Fruit fly (Drosophila melanogaster) whole organism, embryonic: ENCODE results near the gene pod1.
A peak's percentile ranks its signal among the peaks of the same experiment; 100 is the strongest.

Source experiments
- Aef1 ChIP-seq: fragments of 200-800 bp; sonication (Bioruptor generic); IDR thresholded peaks from 3 replicates; pipeline ENCODE4 v1.3.6; 2022; ENCODE audit warnings: missing biosample characterization, missing genetic modification characterization
- Awh ChIP-seq: fragments of 200-800 bp; sonication (Bioruptor generic); IDR thresholded peaks from 2 replicates; pipeline ENCODE4, ENCODE4 v1.3.6; 2022; ENCODE audit warnings: missing biosample characterization, missing genetic modification characterization
- B-H1 ChIP-seq: fragments of 200-800 bp; sonication (Bioruptor generic); IDR thresholded peaks from 3 replicates; pipeline ENCODE4 v1.3.6; 2022; ENCODE audit warnings: missing biosample characterization, missing genetic modification characterization
- BtbVII ChIP-seq: fragments of 200-800 bp; sonication (Bioruptor generic); optimal IDR thresholded peaks from 3 replicates; lab custom pipeline; 2017; ENCODE audit warnings: missing biosample characterization, mild to moderate bottlenecking, missing genetic modification characterization
- CG10979 ChIP-seq: fragments of 200-800 bp; sonication (Bioruptor generic); optimal IDR thresholded peaks from 2 replicates; lab custom pipeline; 2018; ENCODE audit warnings: missing biosample characterization, mild to moderate bottlenecking, missing genetic modification characterization, moderate library complexity
- CG1233 ChIP-seq: fragments of 200-800 bp; sonication (Bioruptor generic); optimal IDR thresholded peaks from 4 replicates; lab custom pipeline; 2018; ENCODE audit warnings: missing biosample characterization, mild to moderate bottlenecking, missing genetic modification characterization
- CG13424 ChIP-seq: fragments of 200-800 bp; sonication (Bioruptor generic); optimal IDR thresholded peaks from 2 replicates; lab custom pipeline; 2019; ENCODE audit warnings: missing biosample characterization, mild to moderate bottlenecking, missing genetic modification characterization, moderate library complexity
- CG14710 ChIP-seq: fragments of 200-800 bp; sonication (Bioruptor generic); optimal IDR thresholded peaks from 3 replicates; lab custom pipeline; 2019; ENCODE audit warnings: missing biosample characterization, mild to moderate bottlenecking, missing genetic modification characterization, moderate library complexity
- CG14860 ChIP-seq: fragments of 200-800 bp; sonication (Bioruptor generic); IDR thresholded peaks from 3 replicates; pipeline ENCODE4 v1.3.6; 2022; ENCODE audit warnings: missing biosample characterization, missing genetic modification characterization; ENCODE audit not compliant: partially characterized antibody
- CG15269 ChIP-seq: fragments of 200-800 bp; sonication (Bioruptor generic); optimal IDR thresholded peaks from 2 replicates; lab custom pipeline; 2018; ENCODE audit warnings: missing biosample characterization, mild to moderate bottlenecking, missing genetic modification characterization, moderate library complexity
- CG15514 ChIP-seq: fragments of 200-800 bp; sonication (Bioruptor generic); optimal IDR thresholded peaks from 3 replicates; lab custom pipeline; 2017; ENCODE audit warnings: missing biosample characterization, missing genetic modification characterization, mild to moderate bottlenecking, moderate library complexity, missing genetic modification reagents
- CG16815 ChIP-seq: fragments of 200-800 bp; sonication (Bioruptor generic); optimal IDR thresholded peaks from 3 replicates; lab custom pipeline; 2017; ENCODE audit warnings: missing biosample characterization, mild to moderate bottlenecking, missing genetic modification characterization
- CG17802 ChIP-seq: fragments of 200-800 bp; sonication (Bioruptor generic); optimal IDR thresholded peaks from 2 replicates; lab custom pipeline; 2018; ENCODE audit warnings: missing biosample characterization, mild to moderate bottlenecking, missing genetic modification characterization, moderate library complexity
- CG17912 ChIP-seq: fragments of 200-800 bp; sonication (Bioruptor generic); optimal IDR thresholded peaks from 2 replicates; lab custom pipeline; 2018; ENCODE audit warnings: missing biosample characterization, mild to moderate bottlenecking, missing genetic modification characterization
- CG18011 ChIP-seq: fragments of 200-800 bp; sonication (Bioruptor generic); optimal IDR thresholded peaks from 2 replicates; lab custom pipeline; 2017; ENCODE audit warnings: missing biosample characterization, missing genetic modification characterization, mild to moderate bottlenecking, moderate library complexity, missing genotype
- CG32772 ChIP-seq: fragments of 200-800 bp; sonication (Bioruptor generic); IDR thresholded peaks from 2 replicates; pipeline ENCODE4 v1.3.6; 2022; ENCODE audit warnings: missing biosample characterization, missing genetic modification characterization
- CG4617 ChIP-seq: fragments of 200-800 bp; sonication (Bioruptor generic); optimal IDR thresholded peaks from 3 replicates; lab custom pipeline; 2016; ENCODE audit warnings: missing biosample characterization, missing genetic modification characterization, borderline replicate concordance
- CG4854 ChIP-seq: fragments of 200-800 bp; sonication (Bioruptor generic); optimal IDR thresholded peaks from 2 replicates; lab custom pipeline; 2016; ENCODE audit warnings: missing biosample characterization, missing genetic modification characterization, inconsistent platforms
- CG5953 ChIP-seq: fragments of 200-800 bp; sonication (Bioruptor generic); IDR thresholded peaks from 2 replicates; pipeline ENCODE4 v1.3.6; 2022; ENCODE audit warnings: missing biosample characterization, missing genetic modification characterization
- CG6689 ChIP-seq: fragments of 200-800 bp; sonication (Bioruptor generic); IDR thresholded peaks from 2 replicates; pipeline ENCODE4 v1.3.6; 2022; ENCODE audit warnings: missing biosample characterization, missing genetic modification characterization
- CG7372 ChIP-seq: fragments of 200-800 bp; sonication (Bioruptor generic); IDR thresholded peaks from 2 replicates; pipeline ENCODE4 v1.3.6; 2022; ENCODE audit warnings: missing biosample characterization, missing genetic modification characterization
- CG7786 ChIP-seq: fragments of 200-800 bp; sonication (Bioruptor generic); optimal IDR thresholded peaks from 2 replicates; lab custom pipeline; 2016; ENCODE audit warnings: missing biosample characterization, missing genetic modification characterization
- CG8765 ChIP-seq: fragments of 200-800 bp; sonication (Bioruptor generic); IDR thresholded peaks from 2 replicates; pipeline ENCODE4 v1.3.6; 2022; ENCODE audit warnings: missing biosample characterization, missing genetic modification characterization
- HmgZ ChIP-seq: fragments of 200-800 bp; sonication (Bioruptor generic); optimal IDR thresholded peaks from 2 replicates; lab custom pipeline; 2018; ENCODE audit warnings: missing biosample characterization, mild to moderate bottlenecking, missing genetic modification characterization
- Lpt ChIP-seq: fragments of >200 bp; optimal IDR thresholded peaks from 2 replicates; lab custom pipeline; 2018; ENCODE audit warnings: missing biosample characterization, missing genetic modification characterization
- Nf-YC ChIP-seq: fragments of 200-800 bp; optimal IDR thresholded peaks from 3 replicates; lab custom pipeline; 2019; ENCODE audit warnings: missing biosample characterization, mild to moderate bottlenecking, missing genetic modification characterization, moderate library complexity
- Ravus ChIP-seq: fragments of 200-800 bp; sonication (Bioruptor generic); IDR thresholded peaks from 2 replicates; pipeline ENCODE4 v1.3.6; 2022; ENCODE audit warnings: missing biosample characterization, missing genetic modification characterization
- Sry-β ChIP-seq: fragments of 200-800 bp; sonication (Bioruptor generic); optimal IDR thresholded peaks from 2 replicates; lab custom pipeline; 2018; ENCODE audit warnings: missing biosample characterization, mild to moderate bottlenecking, missing genetic modification characterization, moderate library complexity
- Vsx1 ChIP-seq: fragments of 200-800 bp; sonication (Bioruptor generic); optimal IDR thresholded peaks from 2 replicates; lab custom pipeline; 2017; ENCODE audit warnings: missing biosample characterization, mild to moderate bottlenecking, missing genetic modification characterization, missing genetic modification reagents
- chinmo ChIP-seq: fragments of 200-800 bp; sonication (Bioruptor generic); IDR thresholded peaks from 4 replicates; pipeline ENCODE4 v1.3.6; 2022; ENCODE audit warnings: missing biosample characterization, missing genetic modification characterization; ENCODE audit not compliant: partially characterized antibody
- corto ChIP-seq: fragments of 200-800 bp; sonication (Bioruptor generic); optimal IDR thresholded peaks from 2 replicates; lab custom pipeline; 2016; ENCODE audit warnings: missing biosample characterization, mild to moderate bottlenecking, missing genetic modification characterization, moderate library complexity
- fu2 ChIP-seq: fragments of 200-800 bp; sonication (Bioruptor generic); optimal IDR thresholded peaks from 2 replicates; lab custom pipeline; 2016; ENCODE audit warnings: missing biosample characterization, missing genetic modification characterization
- gem ChIP-seq: fragments of 200-800 bp; sonication (Bioruptor generic); optimal IDR thresholded peaks from 2 replicates; lab custom pipeline; 2019; ENCODE audit warnings: missing biosample characterization, mild to moderate bottlenecking, missing genetic modification characterization, moderate library complexity
- hbn ChIP-seq: fragments of 200-800 bp; sonication (Bioruptor generic); IDR thresholded peaks from 2 replicates; pipeline ENCODE4 v1.3.6; 2022; ENCODE audit warnings: missing biosample characterization, missing genetic modification characterization; ENCODE audit not compliant: partially characterized antibody
- her ChIP-seq: fragments of 200-800 bp; sonication (Bioruptor generic); optimal IDR thresholded peaks from 2 replicates; lab custom pipeline; 2016; ENCODE audit warnings: missing biosample characterization, missing genetic modification characterization
- hth ChIP-seq: fragments of >200 bp; optimal IDR thresholded peaks from 2 replicates; lab custom pipeline; 2017; ENCODE audit warnings: inconsistent platforms
- insv ChIP-seq, 2 experiments: fragments of 200-800 bp; sonication (Bioruptor generic); optimal IDR thresholded peaks; 3 replicates each; lab custom pipeline; 2016 to 2018; ENCODE audit warnings: missing biosample characterization in 2 of 2, missing genetic modification characterization in 2 of 2
- lab ChIP-seq: fragments of 200-800 bp; sonication (Bioruptor generic); optimal IDR thresholded peaks from 3 replicates; lab custom pipeline; 2017; ENCODE audit warnings: missing biosample characterization, missing genetic modification characterization, mild to moderate bottlenecking, moderate library complexity, missing genetic modification reagents
- mam ChIP-seq: fragments of 200-800 bp; sonication (Bioruptor generic); optimal IDR thresholded peaks from 3 replicates; lab custom pipeline; 2016; ENCODE audit warnings: missing biosample characterization, missing genetic modification characterization
- peb ChIP-seq: fragments of 200-800 bp; sonication (Bioruptor generic); IDR thresholded peaks from 2 replicates; pipeline ENCODE4 v1.3.6; 2022; ENCODE audit warnings: missing biosample characterization, missing genetic modification characterization
- prd ChIP-seq, 3 experiments: fragments of >200 bp in 2 of 3; fragments of 200-800 bp in 1 of 3; sonication (Bioruptor generic) in 1 of 3; optimal IDR thresholded peaks in 2 of 3; IDR thresholded peaks in 1 of 3; 2 replicates in 2 of 3; 3 replicates in 1 of 3; pipeline versions ENCODE4 v1.3.6 to Lab custom; 2017 to 2022; ENCODE audit warnings: missing biosample characterization in 1 of 3, missing genetic modification characterization in 1 of 3
- pum ChIP-seq: fragments of 200-800 bp; sonication (Bioruptor generic); optimal IDR thresholded peaks from 2 replicates; lab custom pipeline; 2016; ENCODE audit warnings: missing biosample characterization, missing genetic modification characterization
- ranshi ChIP-seq: fragments of 200-800 bp; sonication (Bioruptor generic); IDR thresholded peaks from 2 replicates; pipeline ENCODE4 v1.3.6; 2022; ENCODE audit warnings: missing biosample characterization, missing genetic modification characterization
- rib ChIP-seq: fragments of 200-800 bp; sonication (Bioruptor generic); IDR thresholded peaks from 2 replicates; pipeline ENCODE4 v1.3.6; 2022; ENCODE audit warnings: missing biosample characterization, missing genetic modification characterization
- row ChIP-seq: fragments of 200-800 bp; sonication (Bioruptor generic); IDR thresholded peaks from 3 replicates; pipeline ENCODE4 v1.3.6; 2022; ENCODE audit warnings: missing biosample characterization, missing genetic modification characterization
- slp2 ChIP-seq: fragments of 200-800 bp; sonication (Bioruptor generic); optimal IDR thresholded peaks from 2 replicates; lab custom pipeline; 2016; ENCODE audit warnings: missing biosample characterization, missing genetic modification characterization
- sna ChIP-seq: fragments of 200-800 bp; sonication (Bioruptor generic); IDR thresholded peaks from 2 replicates; pipeline ENCODE4 v1.3.6; 2022; ENCODE audit warnings: missing biosample characterization, missing genetic modification characterization; ENCODE audit not compliant: partially characterized antibody
- twi ChIP-seq: fragments of 200-800 bp; optimal IDR thresholded peaks from 2 replicates; lab custom pipeline; 2019; ENCODE audit warnings: missing biosample characterization, mild to moderate bottlenecking, missing genetic modification characterization, moderate library complexity
- vfl ChIP-seq: fragments of 200-800 bp; sonication (Bioruptor generic); optimal IDR thresholded peaks from 2 replicates; lab custom pipeline; 2016; ENCODE audit warnings: missing biosample characterization, missing genetic modification characterization

The pod1 gene

DNA sequence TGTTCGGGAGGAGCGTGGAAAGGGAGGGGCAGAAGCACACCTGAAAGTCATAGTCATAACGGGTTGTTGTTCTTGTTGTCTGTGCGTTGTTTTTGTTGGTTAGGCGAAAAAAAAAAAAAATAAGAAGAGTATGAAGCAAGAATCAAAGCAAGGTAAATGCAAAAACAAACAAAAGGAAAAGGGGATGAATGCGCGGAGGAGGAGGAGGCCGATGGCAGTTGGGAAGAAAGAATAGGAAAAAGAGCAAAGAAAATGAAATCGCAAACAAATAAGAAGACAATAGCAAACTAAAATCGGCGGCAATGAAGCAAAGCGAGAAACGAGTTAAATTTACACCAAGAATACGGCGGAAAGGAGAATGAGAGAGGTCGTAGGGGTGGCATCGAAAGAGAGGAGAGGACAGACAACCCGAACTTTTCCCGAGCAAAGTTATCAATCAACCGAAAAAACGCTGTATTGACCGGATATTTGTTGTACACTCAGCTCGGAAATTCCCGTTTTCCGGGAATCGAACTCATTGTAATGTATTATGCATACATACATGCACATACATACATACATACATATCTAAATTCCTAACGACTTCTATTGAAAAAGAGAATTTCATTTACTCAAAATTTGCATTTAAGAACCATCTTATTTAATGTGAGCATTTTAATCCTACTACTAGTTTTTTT is 57.1 kb downstream of the pod1 start (continued):
- TF ChIP-seq peb (GFP tag; lab: Robert Waterston, UW) (no peak), sna (GFP tag; lab: Robert Waterston, UW) (no peak), mam (GFP tag; lab: Kevin White, UChicago) (peak; percentile 10), CG14710 (tag; lab: Kevin White, UChicago) (peak; percentile 18), Ravus (GFP tag; lab: Robert Waterston, UW) (no peak), her (no peak), pum (GFP tag; lab: Kevin White, UChicago) (no peak), fu2 (GFP tag; lab: Kevin White, UChicago) (no peak), CG15269 (no peak), CG7786 (GFP tag; lab: Kevin White, UChicago) (no peak), chinmo (no peak), hth (lab: Kevin White, UChicago) (no peak), row (peak; percentile 44; the same call in 2 of the 3 replicates), Awh (GFP tag; lab: Robert Waterston, UW) (no peak), CG17802 (tag; lab: Kevin White, UChicago) (no peak), CG32772 (GFP tag; lab: Robert Waterston, UW) (no peak), Sry-β (GFP tag; lab: Kevin White, UChicago) (no peak), hbn (GFP tag; lab: Robert Waterston, UW) (no peak), CG16815 (GFP tag; lab: Kevin White, UChicago) (no peak), prd (optimal IDR thresholded peaks at IDR 0.05; lab: Kevin White, UChicago) (no peak), prd (GFP tag; IDR thresholded peaks at IDR 0.05; lab: Robert Waterston, UW) (peak; percentile 22; the same call in 1 of the 3 replicates), rib (GFP tag; lab: Robert Waterston, UW) (0 out of 2 replicates have a peak, but pooled peaks have one; percentile 10), Vsx1 (no peak), gem (tag; lab: Kevin White, UChicago) (peak; percentile 51), Lpt (GFP tag; lab: Kevin White, UChicago) (no peak), CG5953 (GFP tag; lab: Robert Waterston, UW) (no peak), CG4617 (GFP tag; lab: Kevin White, UChicago) (no peak), CG15514 (peak; percentile 23), BtbVII (GFP tag; lab: Kevin White, UChicago) (no peak), HmgZ (no peak), CG4854 (GFP tag; lab: Kevin White, UChicago) (no peak), CG13424 (tag; lab: Kevin White, UChicago) (no peak), vfl (GFP tag; lab: Kevin White, UChicago) (no peak), corto (GFP tag; lab: Kevin White, UChicago) (no peak), Aef1 (GFP tag; lab: Robert Waterston, UW) (no peak), slp2 (no peak), CG8765 (GFP tag; lab: Robert Waterston, UW) (no peak), insv (GFP tag; optimal IDR thresholded peaks at IDR 0.05; lab: Kevin White, UChicago) (no peak), CG14860 (GFP tag; lab: Robert Waterston, UW) (no peak), CG6689 (GFP tag; lab: Robert Waterston, UW) (peak; percentile 26; the same call in 1 of the 2 replicates), CG18011 (no peak), CG17912 (GFP tag; lab: Kevin White, UChicago) (no peak), ranshi (no peak), lab (GFP tag; lab: Kevin White, UChicago) (peak; percentile 43), Nf-YC (tag; lab: Kevin White, UChicago) (no peak), twi (tag; lab: Kevin White, UChicago) (no peak), CG1233 (GFP tag; lab: Kevin White, UChicago) (no peak), CG7372 (no peak), B-H1 (no peak), CG10979 (tag; lab: Kevin White, UChicago) (peak; percentile 50)
